Fruit fly (Drosophila melanogaster) whole organism, wandering third instar larva: ENCODE data around the gene CG42249.

Source experiments
- Abd-B ChIP-seq: fragments of >200 bp; optimal IDR thresholded peaks from 2 replicates; lab custom pipeline; 2017; ENCODE audit warnings: missing biosample characterization, missing genetic modification characterization
- CG32264 ChIP-seq: fragments of 200-800 bp; sonication (Bioruptor generic); optimal IDR thresholded peaks from 2 replicates; lab custom pipeline; 2016; ENCODE audit warnings: missing biosample characterization, missing genetic modification characterization
- CrebA ChIP-seq: fragments of 200-800 bp; sonication (Bioruptor generic); optimal IDR thresholded peaks from 2 replicates; lab custom pipeline; 2016; ENCODE audit warnings: missing biosample characterization, mild to moderate bottlenecking, missing genetic modification characterization, borderline replicate concordance
- Dfd ChIP-seq: fragments of >200 bp; optimal IDR thresholded peaks from 2 replicates; lab custom pipeline; 2017; ENCODE audit warnings: missing biosample characterization, missing genetic modification characterization
- Dif ChIP-seq: fragments of 200-275, 200-300 bp; sonication (Bioruptor generic); optimal IDR thresholded peaks from 2 replicates; lab custom pipeline; 2018; ENCODE audit warnings: missing biosample characterization, missing genetic modification characterization; ENCODE audit not compliant: partially characterized antibody
- GATAd ChIP-seq: sonication (Bioruptor generic); optimal IDR thresholded peaks from 2 replicates; lab custom pipeline; 2016; ENCODE audit warnings: missing biosample characterization, missing genetic modification characterization
- HLH106 ChIP-seq: fragments of 200-800 bp; optimal IDR thresholded peaks from 3 replicates; lab custom pipeline; 2019; ENCODE audit warnings: missing biosample characterization, mild to moderate bottlenecking, missing genetic modification characterization, moderate library complexity
- Hnf4 ChIP-seq: fragments of 200-800 bp; sonication (Bioruptor generic); optimal IDR thresholded peaks from 2 replicates; lab custom pipeline; 2016; ENCODE audit warnings: missing biosample characterization, mild to moderate bottlenecking, missing genetic modification characterization
- Hr78 ChIP-seq: fragments of >200 bp; optimal IDR thresholded peaks from 2 replicates; lab custom pipeline; 2017; ENCODE audit warnings: missing biosample characterization, missing genetic modification characterization
- Hr83 ChIP-seq: fragments of 200-300 bp; sonication (Bioruptor generic); optimal IDR thresholded peaks from 2 replicates; lab custom pipeline; 2016; ENCODE audit warnings: missing biosample characterization, mild to moderate bottlenecking, missing genetic modification characterization, moderate library complexity; ENCODE audit not compliant: poor library complexity, severe bottlenecking
- Jra ChIP-seq: sonication (Bioruptor generic); optimal IDR thresholded peaks from 2 replicates; lab custom pipeline; 2016; ENCODE audit warnings: missing biosample characterization, missing genetic modification characterization
- Mio ChIP-seq: sonication (Bioruptor generic); optimal IDR thresholded peaks from 2 replicates; lab custom pipeline; 2016; ENCODE audit warnings: missing biosample characterization, missing genetic modification characterization
- Myc ChIP-seq: fragments of >200 bp; optimal IDR thresholded peaks from 2 replicates; lab custom pipeline; 2017
- OdsH ChIP-seq: fragments of 200-800 bp; sonication (Bioruptor generic); optimal IDR thresholded peaks from 2 replicates; lab custom pipeline; 2016; ENCODE audit warnings: missing biosample characterization, mild to moderate bottlenecking, missing genetic modification characterization
- Rel ChIP-seq, 2 experiments: fragments of 200-800 bp; sonication (Bioruptor generic) in 1 of 2; optimal IDR thresholded peaks; 2 replicates in 1 of 2; 3 replicates in 1 of 2; lab custom pipeline; 2016 to 2019; ENCODE audit warnings: mild to moderate bottlenecking in 2 of 2, missing biosample characterization in 2 of 2, missing genetic modification characterization in 2 of 2, moderate library complexity in 1 of 2
- Sp1 ChIP-seq: fragments of 200-800 bp; sonication (Bioruptor generic); optimal IDR thresholded peaks from 3 replicates; lab custom pipeline; 2019; ENCODE audit warnings: missing biosample characterization, mild to moderate bottlenecking, missing genetic modification characterization, moderate library complexity
- Vsx2 ChIP-seq: fragments of 200-300, 225-300 bp; sonication (Bioruptor generic); optimal IDR thresholded peaks from 2 replicates; lab custom pipeline; 2018; ENCODE audit warnings: missing biosample characterization, missing genetic modification characterization; ENCODE audit not compliant: partially characterized antibody
- br ChIP-seq: fragments of 200-800 bp; sonication (Bioruptor generic); optimal IDR thresholded peaks from 2 replicates; lab custom pipeline; 2016; ENCODE audit warnings: missing biosample characterization, missing genetic modification characterization
- brk ChIP-seq: fragments of 200-800 bp; sonication (Bioruptor generic); optimal IDR thresholded peaks from 2 replicates; lab custom pipeline; 2016; ENCODE audit warnings: missing biosample characterization, mild to moderate bottlenecking, missing genetic modification characterization
- dl ChIP-seq, 2 experiments: fragments of 175-275, 200-275 bp in 1 of 2; fragments of 200-275 bp in 1 of 2; sonication (Bioruptor generic); optimal IDR thresholded peaks; lab custom pipeline; 2018; ENCODE audit warnings: mild to moderate bottlenecking in 2 of 2, missing biosample characterization in 2 of 2, missing genetic modification characterization in 2 of 2, moderate library complexity in 2 of 2; ENCODE audit not compliant: partially characterized antibody in 2 of 2, insufficient read depth in 1 of 2
- dmrt93B ChIP-seq: fragments of 200-800 bp; sonication (Bioruptor generic); optimal IDR thresholded peaks from 2 replicates; lab custom pipeline; 2018; ENCODE audit warnings: missing biosample characterization, mild to moderate bottlenecking, missing genetic modification characterization
- ey ChIP-seq: fragments of 200-800 bp; sonication (Bioruptor generic); optimal IDR thresholded peaks from 2 replicates; lab custom pipeline; 2016; ENCODE audit warnings: missing biosample characterization, missing genetic modification characterization
- fru ChIP-seq: fragments of 200-800 bp; sonication (Bioruptor generic); optimal IDR thresholded peaks from 3 replicates; lab custom pipeline; 2016; ENCODE audit warnings: missing biosample characterization, mild to moderate bottlenecking, missing genetic modification characterization
- h ChIP-seq: fragments of 200-800 bp; sonication (Bioruptor generic); optimal IDR thresholded peaks from 3 replicates; lab custom pipeline; 2016; ENCODE audit warnings: missing biosample characterization, mild to moderate bottlenecking, missing genetic modification characterization
- jim ChIP-seq: fragments of 175-275, 200-325 bp; sonication (Bioruptor generic); optimal IDR thresholded peaks from 2 replicates; lab custom pipeline; 2016; ENCODE audit warnings: missing biosample characterization, mild to moderate bottlenecking, missing genetic modification characterization
- lola ChIP-seq: fragments of >200 bp; optimal IDR thresholded peaks from 2 replicates; lab custom pipeline; 2017; ENCODE audit warnings: missing biosample characterization, missing genetic modification characterization
- pan ChIP-seq: fragments of >200 bp; optimal IDR thresholded peaks from 2 replicates; lab custom pipeline; 2017
- psq ChIP-seq: fragments of 200-800 bp; sonication (Bioruptor generic); optimal IDR thresholded peaks from 3 replicates; lab custom pipeline; 2017; ENCODE audit warnings: missing biosample characterization, mild to moderate bottlenecking, missing genetic modification characterization, moderate library complexity
- rgr ChIP-seq: fragments of 200-800 bp; sonication (Bioruptor generic); optimal IDR thresholded peaks from 3 replicates; lab custom pipeline; 2016; ENCODE audit warnings: missing biosample characterization, mild to moderate bottlenecking, missing genetic modification characterization
- sage ChIP-seq: fragments of 200-800 bp; sonication (Bioruptor generic); optimal IDR thresholded peaks from 2 replicates; lab custom pipeline; 2016; ENCODE audit warnings: missing biosample characterization, mild to moderate bottlenecking, missing genetic modification characterization
- sv ChIP-seq: fragments of 200-800 bp; sonication (Bioruptor generic); optimal IDR thresholded peaks from 3 replicates; lab custom pipeline; 2016; ENCODE audit warnings: missing biosample characterization, missing genetic modification characterization
- tai ChIP-seq: sonication (Bioruptor generic); optimal IDR thresholded peaks from 2 replicates; lab custom pipeline; 2016; ENCODE audit warnings: missing biosample characterization, missing genetic modification characterization
- usp ChIP-seq: fragments of >200 bp; optimal IDR thresholded peaks from 2 replicates; lab custom pipeline; 2017; ENCODE audit warnings: missing biosample characterization, missing genetic modification characterization
- woc ChIP-seq: sonication (Bioruptor generic); optimal IDR thresholded peaks from 2 replicates; lab custom pipeline; 2016; ENCODE audit warnings: missing biosample characterization, mild to moderate bottlenecking, missing genetic modification characterization

Gene CG42249

dm6 chrX:11140163-11140562, 44.1 kb downstream of the CG42249 start, which contains the start of gene ssp7:
Gene ssp7 (minus strand): TSS chrX:11140263.
- no peak for TF ChIP-seq psq (GFP tag; lab: Kevin White, UChicago)
- no peak for TF ChIP-seq HLH106 (tag; lab: Kevin White, UChicago)
- TF ChIP-seq brk (GFP tag; lab: Kevin White, UChicago) = no peak
- TF ChIP-seq Dfd (GFP tag; lab: Kevin White, UChicago) = no peak
- no peak for TF ChIP-seq Sp1 (GFP tag; lab: Kevin White, UChicago)
- TF ChIP-seq woc (GFP tag; lab: Kevin White, UChicago) = no peak
- no peak for TF ChIP-seq sage (GFP tag; lab: Kevin White, UChicago)
- TF ChIP-seq pan (lab: Kevin White, UChicago) = no peak
- no peak for TF ChIP-seq lola (GFP tag; lab: Kevin White, UChicago)
- no peak for TF ChIP-seq Vsx2
- TF ChIP-seq usp (GFP tag; lab: Kevin White, UChicago) = no peak
- TF ChIP-seq Hr78 (GFP tag; lab: Kevin White, UChicago) = no peak
- no peak for TF ChIP-seq Mio
- TF ChIP-seq CG32264 (GFP tag; lab: Kevin White, UChicago) = no peak
- no peak for TF ChIP-seq ey (GFP tag; lab: Kevin White, UChicago)
- TF ChIP-seq Dif (GFP tag; lab: Kevin White, UChicago) = no peak
- no peak for TF ChIP-seq dl (GFP tag; optimal IDR thresholded peaks at IDR 0.05; lab: Kevin White, UChicago; ENCODE audit: insufficient read depth in 1 of 2, partially characterized antibody in 2 of 2)
- no peak for TF ChIP-seq Abd-B (GFP tag; lab: Kevin White, UChicago)
- no peak for TF ChIP-seq fru (GFP tag; lab: Kevin White, UChicago)

- TF ChIP-seq Hr83 (GFP tag; lab: Kevin White, UChicago) (no peak), rgr (GFP tag; lab: Kevin White, UChicago) (no peak), CG32264 (GFP tag; lab: Kevin White, UChicago) (no peak), Jra (GFP tag; lab: Kevin White, UChicago) (no peak), GATAd (GFP tag; lab: Kevin White, UChicago) (no peak), brk (GFP tag; lab: Kevin White, UChicago) (no peak), pan (lab: Kevin White, UChicago) (no peak), fru (GFP tag; lab: Kevin White, UChicago) (no peak), Rel (GFP tag; optimal IDR thresholded peaks at IDR 0.05; lab: Kevin White, UChicago) (no peak), Rel (tag; optimal IDR thresholded peaks at IDR 0.05; lab: Kevin White, UChicago) (no peak), Hr78 (GFP tag; lab: Kevin White, UChicago) (no peak), HLH106 (tag; lab: Kevin White, UChicago) (no peak), CrebA (GFP tag; lab: Kevin White, UChicago) (no peak), sage (GFP tag; lab: Kevin White, UChicago) (no peak), dmrt93B (no peak), sv (GFP tag; lab: Kevin White, UChicago) (no peak), br (no peak), jim (no peak), woc (GFP tag; lab: Kevin White, UChicago) (no peak)
Measured at dm6 chrX:11141785-11142591, 45.9 kb downstream of the CG42249 start, which contains the start of the genes CG15199 and CG15202. Gene CG15199 (minus strand): TSS chrX:11141835. Gene CG15202 (plus strand): TSS chrX:11142541.

- TF ChIP-seq GATAd (GFP tag; lab: Kevin White, UChicago) (no peak), tai (GFP tag; lab: Kevin White, UChicago) (no peak), ey (GFP tag; lab: Kevin White, UChicago) (no peak), psq (GFP tag; lab: Kevin White, UChicago) (no peak), sv (GFP tag; lab: Kevin White, UChicago) (no peak), rgr (GFP tag; lab: Kevin White, UChicago) (no peak), jim (no peak), Dif (GFP tag; lab: Kevin White, UChicago) (no peak), brk (GFP tag; lab: Kevin White, UChicago) (no peak), HLH106 (tag; lab: Kevin White, UChicago) (no peak), Hnf4 (GFP tag; lab: Kevin White, UChicago) (no peak), lola (GFP tag; lab: Kevin White, UChicago) (no peak), pan (lab: Kevin White, UChicago) (no peak), Sp1 (GFP tag; lab: Kevin White, UChicago) (no peak), CrebA (GFP tag; lab: Kevin White, UChicago) (no peak), Myc (lab: Kevin White, UChicago) (no peak), OdsH (GFP tag; lab: Kevin White, UChicago) (no peak), Hr78 (GFP tag; lab: Kevin White, UChicago) (no peak), h (GFP tag; lab: Kevin White, UChicago) (no peak)
Measured at dm6 chrX:11143820-11144219, 47.7 kb downstream of the CG42249 start, which contains the start of gene CG15201. Gene CG15201 (plus strand): TSS chrX:11144120.
